Worm (Caenorhabditis elegans) whole organism, L3 larva: ENCODE data around the gene K06A9.1.

Source experiments
- elt-3 ChIP-seq, 3 experiments: fragments of 150-350 bp in 1 of 3; sonication (generic microtip) in 2 of 3; optimal IDR thresholded peaks; 2 replicates in 2 of 3; 4 replicates in 1 of 3; lab custom pipeline; 2014 to 2017; ENCODE audit warnings: missing biosample characterization in 3 of 3, missing genetic modification characterization in 3 of 3
- mml-1 ChIP-seq: fragments of 150-350 bp; sonication (generic microtip); optimal IDR thresholded peaks from 3 replicates; lab custom pipeline; 2014; ENCODE audit warnings: missing biosample characterization, missing genetic modification characterization
- snpc-4 ChIP-seq: fragments of 150-350 bp; optimal IDR thresholded peaks from 2 replicates; lab custom pipeline; 2014; ENCODE audit warnings: missing biosample characterization, missing genetic modification characterization
- zag-1 ChIP-seq: fragments of 150-350 bp; optimal IDR thresholded peaks from 2 replicates; lab custom pipeline; 2014; ENCODE audit warnings: missing biosample characterization, missing genetic modification characterization

- TF ChIP-seq snpc-4 (tag; lab: Kevin White, UChicago) = no peak
- TF ChIP-seq mml-1 (tag; lab: Kevin White, UChicago) = no peak
- TF ChIP-seq elt-3 (tag; optimal IDR thresholded peaks at IDR 0.05; lab: Kevin White, UChicago) = no peak
- no peak for TF ChIP-seq zag-1
Observed at ce11 chrX:1512307-1512706, 35.0 kb upstream of the K06A9.1 start.
